Worm (Caenorhabditis elegans) whole organism, late embryonic: ENCODE measurements around the gene fbxa-214.

Experiments
- C08G9.2 ChIP-seq: sonication (generic microtip); optimal IDR thresholded peaks from 2 replicates; lab custom pipeline; 2016; ENCODE audit warnings: mild to moderate bottlenecking, missing genetic modification characterization, moderate library complexity, missing compliant biosample characterization
- C38D4.7 ChIP-seq: fragments of 200-800 bp; sonication (Bioruptor generic); optimal IDR thresholded peaks from 2 replicates; lab custom pipeline; 2018; ENCODE audit warnings: mild to moderate bottlenecking, missing genetic modification characterization, moderate library complexity, missing compliant biosample characterization
- F13H6.1 ChIP-seq: sonication (generic microtip); optimal IDR thresholded peaks from 2 replicates; lab custom pipeline; 2016; ENCODE audit warnings: missing genetic modification characterization, missing compliant biosample characterization
- K02D7.2 ChIP-seq: sonication (generic microtip); optimal IDR thresholded peaks from 2 replicates; lab custom pipeline; 2017; ENCODE audit warnings: mild to moderate bottlenecking, missing genetic modification characterization, missing compliant biosample characterization
- K09A11.1 ChIP-seq: sonication (generic microtip); optimal IDR thresholded peaks from 2 replicates; lab custom pipeline; 2017; ENCODE audit warnings: antibody characterized with exemption, mild to moderate bottlenecking, missing genetic modification characterization, missing compliant biosample characterization; ENCODE audit not compliant: insufficient read depth
- Y22D7AL.16 ChIP-seq: sonication (generic microtip); optimal IDR thresholded peaks from 2 replicates; lab custom pipeline; 2016; ENCODE audit warnings: missing genetic modification characterization, missing compliant biosample characterization
- ama-1 ChIP-seq: fragments of 150-350 bp; optimal IDR thresholded peaks from 2 replicates; lab custom pipeline; 2014
- ceh-14 ChIP-seq: sonication (generic microtip); optimal IDR thresholded peaks from 2 replicates; lab custom pipeline; 2016; ENCODE audit warnings: missing genotype, missing genetic modification characterization, missing compliant biosample characterization
- ceh-18 ChIP-seq: sonication (generic microtip); optimal IDR thresholded peaks from 2 replicates; lab custom pipeline; 2016; ENCODE audit warnings: missing genetic modification characterization, missing compliant biosample characterization
- ceh-19 ChIP-seq: fragments of 200-800 bp; sonication (Bioruptor generic); optimal IDR thresholded peaks from 2 replicates; lab custom pipeline; 2018; ENCODE audit warnings: mild to moderate bottlenecking, missing genetic modification characterization, missing compliant biosample characterization
- ceh-22 ChIP-seq: sonication (generic microtip); optimal IDR thresholded peaks from 2 replicates; lab custom pipeline; 2017; ENCODE audit warnings: missing biosample characterization, missing genetic modification characterization
- ceh-24 ChIP-seq: sonication (generic microtip); optimal IDR thresholded peaks from 2 replicates; lab custom pipeline; 2016; ENCODE audit warnings: mild to moderate bottlenecking, missing genetic modification characterization, missing compliant biosample characterization
- ceh-30 ChIP-seq: fragments of 150-350 bp; optimal IDR thresholded peaks from 2 replicates; lab custom pipeline; 2014; ENCODE audit warnings: missing biosample characterization, missing genetic modification characterization
- ceh-45 ChIP-seq: fragments of 200-800 bp; sonication (Bioruptor generic); IDR thresholded peaks from 2 replicates; pipeline ENCODE4 v1.3.6; 2022; ENCODE audit warnings: missing genetic modification reagents, missing genetic modification characterization, missing compliant biosample characterization
- ceh-6 ChIP-seq: fragments of 200-800 bp; sonication (Bioruptor generic); optimal IDR thresholded peaks from 2 replicates; lab custom pipeline; 2018; ENCODE audit warnings: mild to moderate bottlenecking, missing genetic modification characterization, missing compliant biosample characterization
- ceh-9 ChIP-seq: sonication (generic microtip); optimal IDR thresholded peaks from 2 replicates; lab custom pipeline; 2016; ENCODE audit warnings: mild to moderate bottlenecking, missing genetic modification characterization, inconsistent platforms, missing compliant biosample characterization
- dmd-4 ChIP-seq: sonication (generic microtip); optimal IDR thresholded peaks from 2 replicates; lab custom pipeline; 2016; ENCODE audit warnings: borderline replicate concordance, missing genetic modification characterization, missing compliant biosample characterization
- dve-1 ChIP-seq: sonication (generic microtip); optimal IDR thresholded peaks from 2 replicates; lab custom pipeline; 2017; ENCODE audit warnings: antibody characterized with exemption, mild to moderate bottlenecking, missing genetic modification characterization, missing compliant biosample characterization
- elt-4 ChIP-seq: sonication (generic microtip); optimal IDR thresholded peaks from 2 replicates; lab custom pipeline; 2016; ENCODE audit warnings: missing genetic modification characterization, missing compliant biosample characterization
- ets-4 ChIP-seq: sonication (generic microtip); optimal IDR thresholded peaks from 2 replicates; lab custom pipeline; 2016; ENCODE audit warnings: missing genetic modification characterization, missing compliant biosample characterization
- eyg-1 ChIP-seq: sonication (generic microtip); optimal IDR thresholded peaks from 2 replicates; lab custom pipeline; 2016; ENCODE audit warnings: missing genotype, missing genetic modification characterization, missing compliant biosample characterization
- fkh-6 ChIP-seq: sonication (generic microtip); optimal IDR thresholded peaks from 2 replicates; lab custom pipeline; 2016; ENCODE audit warnings: missing genetic modification characterization, missing compliant biosample characterization
- hlh-15 ChIP-seq: sonication (generic microtip); optimal IDR thresholded peaks from 2 replicates; lab custom pipeline; 2016; ENCODE audit warnings: missing genetic modification characterization, missing compliant biosample characterization
- hlh-6 ChIP-seq: sonication (generic microtip); optimal IDR thresholded peaks from 2 replicates; lab custom pipeline; 2016; ENCODE audit warnings: missing genotype, missing genetic modification characterization, missing compliant biosample characterization
- hlh-8 ChIP-seq: sonication (generic microtip); optimal IDR thresholded peaks from 2 replicates; lab custom pipeline; 2016; ENCODE audit warnings: missing genotype, missing genetic modification characterization, missing compliant biosample characterization
- lim-6 ChIP-seq: sonication (generic microtip); optimal IDR thresholded peaks from 2 replicates; lab custom pipeline; 2016; ENCODE audit warnings: missing genetic modification characterization, missing compliant biosample characterization
- lin-11 ChIP-seq: fragments of 200-800 bp; sonication (Bioruptor generic); optimal IDR thresholded peaks from 2 replicates; lab custom pipeline; 2018; ENCODE audit warnings: mild to moderate bottlenecking, missing genetic modification characterization, missing compliant biosample characterization
- madf-2 ChIP-seq: sonication (generic microtip); optimal IDR thresholded peaks from 2 replicates; lab custom pipeline; 2017; ENCODE audit warnings: missing genetic modification characterization, missing compliant biosample characterization
- mec-3 ChIP-seq: sonication (generic microtip); optimal IDR thresholded peaks from 2 replicates; lab custom pipeline; 2016; ENCODE audit warnings: borderline replicate concordance, missing genetic modification characterization, missing compliant biosample characterization
- nhr-11 ChIP-seq: fragments of 150-350 bp; optimal IDR thresholded peaks from 2 replicates; lab custom pipeline; 2014; ENCODE audit warnings: missing biosample characterization, missing genetic modification characterization
- nhr-232 ChIP-seq: sonication (generic microtip); optimal IDR thresholded peaks from 2 replicates; lab custom pipeline; 2016; ENCODE audit warnings: missing genetic modification characterization, missing compliant biosample characterization
- npax-4 ChIP-seq: sonication (generic microtip); optimal IDR thresholded peaks from 2 replicates; lab custom pipeline; 2016; ENCODE audit warnings: missing genetic modification characterization, missing compliant biosample characterization
- odd-2 ChIP-seq: sonication (generic microtip); optimal IDR thresholded peaks from 2 replicates; lab custom pipeline; 2017; ENCODE audit warnings: antibody characterized with exemption, mild to moderate bottlenecking, missing genetic modification characterization, missing compliant biosample characterization
- pag-3 ChIP-seq: sonication (generic microtip); optimal IDR thresholded peaks from 2 replicates; lab custom pipeline; 2016; ENCODE audit warnings: missing compliant biosample characterization, missing genetic modification characterization, borderline replicate concordance
- pat-9 ChIP-seq: fragments of 200-800 bp; sonication (Bioruptor generic); optimal IDR thresholded peaks from 2 replicates; lab custom pipeline; 2018; ENCODE audit warnings: mild to moderate bottlenecking, missing genetic modification characterization, moderate library complexity, missing compliant biosample characterization
- pha-2 ChIP-seq: sonication (generic microtip); optimal IDR thresholded peaks from 2 replicates; lab custom pipeline; 2017; ENCODE audit warnings: mild to moderate bottlenecking, missing genetic modification characterization, missing compliant biosample characterization
- pha-4 ChIP-seq: fragments of 150-350 bp; optimal IDR thresholded peaks from 2 replicates; lab custom pipeline; 2018; ENCODE audit warnings: missing biosample characterization, missing genetic modification reagents, missing genetic modification characterization
- pqm-1 ChIP-seq: sonication (generic microtip); optimal IDR thresholded peaks from 2 replicates; lab custom pipeline; 2016; ENCODE audit warnings: missing genetic modification characterization, missing compliant biosample characterization
- ref-2 ChIP-seq: sonication (generic microtip); optimal IDR thresholded peaks from 2 replicates; lab custom pipeline; 2016; ENCODE audit warnings: missing genetic modification characterization, missing compliant biosample characterization
- sox-2 ChIP-seq: fragments of 200-800 bp; sonication (Bioruptor generic); IDR thresholded peaks from 2 replicates; pipeline ENCODE4 v1.3.6; 2022; ENCODE audit warnings: missing genetic modification reagents, missing genetic modification characterization, missing compliant biosample characterization
- syd-9 ChIP-seq: sonication (generic microtip); optimal IDR thresholded peaks from 2 replicates; lab custom pipeline; 2016; ENCODE audit warnings: mild to moderate bottlenecking, missing genetic modification characterization, moderate library complexity, missing compliant biosample characterization
- ttx-3 ChIP-seq: sonication (generic microtip); optimal IDR thresholded peaks from 2 replicates; lab custom pipeline; 2016; ENCODE audit warnings: missing genetic modification reagents, missing genetic modification characterization, missing compliant biosample characterization
- unc-3 ChIP-seq, 2 experiments: fragments of 200-800 bp in 1 of 2; sonication (Bioruptor generic) in 1 of 2; sonication (generic microtip) in 1 of 2; conservative IDR thresholded peaks in 1 of 2; optimal IDR thresholded peaks in 1 of 2; 2 replicates each; pipeline versions ENCODE4 v1.3.6 to Lab custom; 2016 to 2022; ENCODE audit warnings: missing compliant biosample characterization in 2 of 2, missing genetic modification characterization in 2 of 2, missing genetic modification reagents in 1 of 2
- unc-86 ChIP-seq: sonication (generic microtip); optimal IDR thresholded peaks from 2 replicates; lab custom pipeline; 2016; ENCODE audit warnings: missing genetic modification characterization, missing compliant biosample characterization

The fbxa-214 gene

DNA sequence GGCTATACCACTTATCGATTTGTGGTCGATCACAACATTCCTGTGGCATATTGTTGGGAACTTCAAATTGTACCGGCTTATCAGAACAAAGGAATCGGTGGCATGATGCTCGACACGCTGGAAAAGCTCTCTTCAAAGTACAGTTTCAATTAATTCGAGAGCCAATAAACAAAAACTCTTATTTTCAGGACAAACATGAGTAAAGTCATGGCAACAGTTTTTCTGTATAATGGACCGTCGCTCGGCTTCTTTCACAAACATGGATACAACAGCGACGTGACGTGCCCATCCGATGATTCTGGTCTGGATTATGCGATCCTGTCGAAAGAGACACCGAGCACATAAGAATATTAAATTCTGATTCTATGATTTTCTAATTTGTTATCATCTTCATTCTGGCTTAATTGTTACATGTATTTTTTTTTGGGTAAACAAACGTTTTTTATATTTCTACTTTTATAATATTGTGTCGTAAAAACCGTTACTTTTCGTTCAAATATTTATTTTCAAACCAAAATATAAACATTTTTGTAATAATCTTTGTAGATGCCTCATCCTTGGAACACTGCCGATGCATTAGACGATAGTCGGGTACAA, 26.8 kb upstream of the fbxa-214 start, which contains the start of gene smut-1:
smut-1 (plus strand) TSS at position 547 of the 597 bp plus-strand sequence.
- TF ChIP-seq ttx-3 (tag; lab: Kevin White, UChicago) = no peak
- no peak for TF ChIP-seq nhr-232
- no peak for TF ChIP-seq ceh-18 (tag; lab: Kevin White, UChicago)
- no peak for TF ChIP-seq hlh-15
- TF ChIP-seq ama-1 (lab: Kevin White, UChicago) = no peak
- TF ChIP-seq odd-2 = no peak
- no peak for TF ChIP-seq F13H6.1

DNA sequence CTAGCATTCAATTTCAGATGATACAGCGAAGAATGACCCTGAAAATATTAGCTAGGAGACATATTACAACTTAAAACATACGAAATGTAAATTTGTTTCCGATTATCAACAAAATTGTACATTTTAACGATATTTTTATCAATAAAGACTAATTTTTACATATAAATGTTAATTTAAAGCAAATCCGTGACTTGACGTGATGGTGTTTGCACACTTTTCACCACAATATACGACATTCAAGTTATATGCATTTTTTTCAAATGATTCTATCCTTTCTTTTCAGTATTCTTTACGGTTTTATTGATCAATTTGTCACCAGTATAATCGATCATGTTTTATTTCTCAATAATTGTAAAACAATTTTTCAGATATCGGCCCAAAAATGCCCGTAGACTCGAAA, 26.0 kb upstream of the fbxa-214 start, which contains the start of gene Y38A10A.7:
Y38A10A.7 (plus strand) TSS at position 369 of the 400 bp plus-strand sequence.
- no peak for TF ChIP-seq sox-2
- TF ChIP-seq C38D4.7 (GFP tag; lab: Kevin White, UChicago) = no peak
- TF ChIP-seq K09A11.1 (tag; lab: Kevin White, UChicago) = no peak
- TF ChIP-seq hlh-15 = no peak
- no peak for TF ChIP-seq ceh-14
- TF ChIP-seq eyg-1 (tag; lab: Kevin White, UChicago) = no peak
- TF ChIP-seq ceh-45 (GFP tag; lab: Robert Waterston, UW) = no peak
- no peak for TF ChIP-seq nhr-11 (tag; lab: Kevin White, UChicago)
- no peak for TF ChIP-seq ref-2 (tag; lab: Kevin White, UChicago)
- TF ChIP-seq ama-1 (lab: Kevin White, UChicago) = no peak
- no peak for TF ChIP-seq syd-9 (tag; lab: Kevin White, UChicago)
- TF ChIP-seq F13H6.1 = no peak
- no peak for TF ChIP-seq fkh-6 (tag; lab: Kevin White, UChicago)
- TF ChIP-seq ets-4 = no peak
- TF ChIP-seq pha-2 (tag; lab: Kevin White, UChicago) = no peak
- no peak for TF ChIP-seq ceh-19 (GFP tag; lab: Kevin White, UChicago)
- TF ChIP-seq pat-9 (tag; lab: Kevin White, UChicago) = no peak

DNA sequence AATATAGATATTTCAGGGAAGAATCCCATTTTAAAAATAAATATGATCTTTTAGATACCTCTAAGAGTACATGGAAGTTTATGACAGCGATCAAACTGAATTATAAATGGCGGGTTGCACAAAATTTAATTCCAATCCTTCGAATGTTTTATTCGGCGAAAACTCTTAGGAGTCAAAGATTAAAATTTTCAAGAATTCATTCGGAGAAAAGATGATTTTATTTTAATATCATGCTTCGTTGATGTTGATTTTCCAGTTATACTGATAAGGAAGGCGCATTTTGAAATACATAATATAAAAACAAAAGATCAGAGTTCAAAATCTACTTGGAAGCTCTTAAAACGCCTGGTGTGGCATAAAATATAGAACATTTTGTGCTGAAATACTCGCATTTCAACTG, 2.8 kb downstream of the fbxa-214 start, which contains the start of gene srh-10:
srh-10 (minus strand) TSS at position 29 of the 400 bp plus-strand sequence.
- no peak for TF ChIP-seq sox-2
- no peak for TF ChIP-seq Y22D7AL.16 (tag; lab: Kevin White, UChicago)
- TF ChIP-seq elt-4 (tag; lab: Kevin White, UChicago) = no peak
- TF ChIP-seq hlh-6 (tag; lab: Kevin White, UChicago) = no peak
- no peak for TF ChIP-seq ceh-9
- TF ChIP-seq pag-3 (tag; lab: Kevin White, UChicago) = no peak
- TF ChIP-seq K09A11.1 (tag; lab: Kevin White, UChicago) = no peak
- TF ChIP-seq K02D7.2 = no peak
- TF ChIP-seq lin-11 = no peak
- no peak for TF ChIP-seq madf-2
- TF ChIP-seq npax-4 (tag; lab: Kevin White, UChicago) = no peak
- TF ChIP-seq dve-1 (tag; lab: Kevin White, UChicago) = no peak
- TF ChIP-seq ceh-30 (tag; lab: Kevin White, UChicago) = no peak
- TF ChIP-seq ceh-6 (GFP tag; lab: Kevin White, UChicago) = no peak
- no peak for TF ChIP-seq ceh-22 (tag; lab: Kevin White, UChicago)
- TF ChIP-seq fkh-6 (tag; lab: Kevin White, UChicago) = no peak

- TF ChIP-seq dmd-4 (tag; lab: Kevin White, UChicago) (no peak), hlh-8 (no peak), ceh-14 (no peak), mec-3 (tag; lab: Kevin White, UChicago) (no peak), unc-3 (GFP tag; conservative IDR thresholded peaks at IDR 0.05; lab: Robert Waterston, UW) (no peak), unc-3 (tag; optimal IDR thresholded peaks at IDR 0.05; lab: Kevin White, UChicago) (no peak), pha-4 (no peak), lim-6 (tag; lab: Kevin White, UChicago) (no peak), pqm-1 (tag; lab: Kevin White, UChicago) (no peak), C08G9.2 (tag; lab: Kevin White, UChicago) (no peak), nhr-11 (tag; lab: Kevin White, UChicago) (no peak), ceh-30 (tag; lab: Kevin White, UChicago) (no peak), unc-86 (tag; lab: Kevin White, UChicago) (no peak), ref-2 (tag; lab: Kevin White, UChicago) (no peak), ceh-24 (tag; lab: Kevin White, UChicago) (no peak), fkh-6 (tag; lab: Kevin White, UChicago) (no peak), ceh-22 (tag; lab: Kevin White, UChicago) (no peak), dve-1 (tag; lab: Kevin White, UChicago) (no peak), nhr-232 (no peak)
Observed at ce11 chrV:6063330-6063729, 6.5 kb downstream of the fbxa-214 start, which contains the start of gene Y38A10A.2. Gene Y38A10A.2, minus strand, starts transcription at chrV:6063430.
